Fruit fly (Drosophila melanogaster): ENCODE data around the gene Scp2.

Gene Scp2

DNA sequence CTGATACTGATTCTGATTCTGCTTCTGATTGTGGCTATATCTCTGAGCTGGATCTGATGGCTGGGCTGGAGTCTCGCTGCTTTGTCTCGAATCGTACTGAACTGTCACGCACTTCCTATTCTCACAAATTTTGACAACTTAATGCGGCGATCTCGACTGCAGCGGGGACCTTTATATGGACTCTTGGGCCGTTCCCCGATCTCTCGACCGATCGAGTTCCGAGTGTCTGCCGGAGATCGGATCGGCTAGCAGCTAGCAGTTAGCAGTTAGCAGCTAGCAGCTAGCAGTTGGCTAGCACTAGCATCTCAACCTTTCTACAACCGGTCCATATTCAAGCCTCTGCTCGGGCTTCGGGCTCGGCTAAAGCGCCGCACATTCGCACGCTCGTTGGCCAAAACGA lies 21.3 kb upstream of the Scp2 start, which contains the start of gene CG10345:
TSS of gene CG10345 (minus strand) at position 147 of the 400 bp plus-strand sequence.
- TF ChIP-seq Aef1 (GFP tag; IDR thresholded peaks at IDR 0.05), result no peak
- TF ChIP-seq chinmo (GFP tag; IDR thresholded peaks at IDR 0.05; ENCODE audit: partially characterized antibody), result 0 out of 4 replicates have a peak, but pooled peaks have one; percentile 39
- TF ChIP-seq CG10462 (GFP tag; optimal IDR thresholded peaks at IDR 0.05), result no peak
- TF ChIP-seq Stat92E (GFP tag; optimal IDR thresholded peaks at IDR 0.05), result no peak
- no peak for TF ChIP-seq run (tag; optimal IDR thresholded peaks at IDR 0.05)
- TF ChIP-seq ken (GFP tag; IDR thresholded peaks at IDR 0.05), result no peak
- TF ChIP-seq CG12769 (tag; optimal IDR thresholded peaks at IDR 0.05), result peak; percentile 38
- peak; percentile 47 for TF ChIP-seq Med (GFP tag)
- TF ChIP-seq CG13894 (tag; optimal IDR thresholded peaks at IDR 0.05), result peak; percentile 56
- peak; percentile 85 for TF ChIP-seq Deaf1 (tag; optimal IDR thresholded peaks at IDR 0.05)
- no peak for TF ChIP-seq danr (GFP tag; IDR thresholded peaks at IDR 0.05)

DNA sequence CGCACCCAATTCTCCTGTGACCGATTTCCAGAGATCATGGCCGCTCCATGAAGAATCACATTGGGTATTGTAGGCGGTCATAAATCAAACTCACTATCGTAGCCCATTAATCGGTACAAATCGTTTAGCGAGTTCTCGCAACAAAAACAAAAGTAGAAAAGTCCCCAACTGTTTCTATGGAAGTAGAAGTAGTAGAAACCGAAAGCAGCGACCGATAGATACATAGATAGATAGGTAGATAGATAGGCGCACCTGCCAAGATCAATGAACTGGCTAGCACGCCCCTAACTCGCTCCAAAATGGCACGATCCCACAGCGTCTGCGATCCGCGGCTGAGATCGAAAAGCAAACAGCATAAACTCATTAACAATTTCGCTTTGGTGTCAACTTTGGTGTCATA lies 17.3 kb upstream of the Scp2 start:
- TF ChIP-seq CG43689 (GFP tag; IDR thresholded peaks at IDR 0.05) (no peak), sd (tag; optimal IDR thresholded peaks at IDR 0.05) (peak; percentile 16), Blimp-1 (GFP tag; optimal IDR thresholded peaks at IDR 0.05) (peak; percentile 55), grn (GFP tag; optimal IDR thresholded peaks at IDR 0.05) (peak; percentile 64), chinmo (GFP tag; IDR thresholded peaks at IDR 0.05; ENCODE audit: partially characterized antibody) (0 out of 4 replicates have a peak, but pooled peaks have one; percentile 10), CG15269 (tag; optimal IDR thresholded peaks at IDR 0.05) (peak; percentile 19), phol (tag; optimal IDR thresholded peaks at IDR 0.05) (no peak)

DNA sequence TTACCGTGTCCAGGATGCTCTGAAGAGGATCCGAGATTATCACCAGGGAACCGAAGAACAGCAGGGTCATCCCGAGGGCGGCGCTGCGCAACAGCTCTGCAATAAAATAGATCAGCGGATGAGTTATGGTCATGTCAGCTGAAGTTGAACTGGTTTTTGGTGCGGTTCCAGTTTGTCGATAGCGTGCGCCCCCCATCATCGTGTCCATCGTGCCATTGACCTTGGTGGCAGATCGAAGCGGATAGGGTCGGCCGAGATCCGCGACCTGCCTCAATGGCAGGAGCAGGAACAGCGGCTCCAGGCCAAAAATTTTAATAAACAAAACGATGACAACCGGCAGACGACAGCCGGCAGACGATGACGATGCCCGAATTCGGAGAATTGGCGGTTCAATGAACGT lies 16.2 kb upstream of the Scp2 start:
- TF ChIP-seq tna (GFP tag; IDR thresholded peaks at IDR 0.05; ENCODE audit: partially characterized antibody), result no peak
- no peak for TF ChIP-seq Lhr (GFP tag; optimal IDR thresholded peaks at IDR 0.05)
- TF ChIP-seq CG7745 (tag; optimal IDR thresholded peaks at IDR 0.05), result no peak
- TF ChIP-seq hb (GFP tag; IDR thresholded peaks at IDR 0.05; ENCODE audit: partially characterized antibody), result no peak
- TF ChIP-seq onecut (GFP tag; IDR thresholded peaks at IDR 0.05), result no peak
- no peak for TF ChIP-seq Atf6 (GFP tag; IDR thresholded peaks at IDR 0.05)
- no peak for TF ChIP-seq CG1233 (GFP tag; optimal IDR thresholded peaks at IDR 0.05)
- TF ChIP-seq CG4328 (GFP tag; optimal IDR thresholded peaks at IDR 0.05), result no peak
- no peak for TF ChIP-seq CG7357 (GFP tag; IDR thresholded peaks at IDR 0.05)
- no peak for TF ChIP-seq lbe (GFP tag; optimal IDR thresholded peaks at IDR 0.05)
- TF ChIP-seq Lim3 (GFP tag; IDR thresholded peaks at IDR 0.05), result no peak
- no peak for TF ChIP-seq CG7271 (tag; optimal IDR thresholded peaks at IDR 0.05)
- no peak for TF ChIP-seq CG1832 (GFP tag; optimal IDR thresholded peaks at IDR 0.05)
- TF ChIP-seq CG1602 (GFP tag; optimal IDR thresholded peaks at IDR 0.05), result no peak
- no peak for TF ChIP-seq CG12071 (GFP tag; optimal IDR thresholded peaks at IDR 0.05)
- no peak for TF ChIP-seq nom (GFP tag; optimal IDR thresholded peaks at IDR 0.05)
- no peak for TF ChIP-seq ci (GFP tag; IDR thresholded peaks at IDR 0.05)
- TF ChIP-seq CG18764 (GFP tag; optimal IDR thresholded peaks at IDR 0.05), result no peak

DNA sequence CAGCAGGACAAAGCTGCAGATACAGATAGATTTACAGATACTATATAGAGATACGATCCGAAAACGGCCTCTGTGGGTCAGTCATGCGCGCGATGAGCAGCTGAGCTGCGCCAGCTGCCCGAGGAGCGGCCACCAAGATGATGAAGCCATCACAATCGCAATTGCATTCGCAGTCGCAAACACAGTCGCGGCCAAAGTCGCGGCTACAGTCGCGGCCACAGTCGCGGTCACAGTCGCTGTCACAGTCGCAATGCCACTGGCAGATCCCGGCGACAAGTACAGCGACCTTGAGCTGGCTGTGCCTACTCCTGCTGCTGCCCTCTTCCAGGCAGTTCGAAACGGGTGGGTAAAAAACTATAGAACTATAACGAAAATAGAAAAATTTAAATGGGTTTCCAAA lies 11.5 kb upstream of the Scp2 start:
- TF ChIP-seq CG15073 (GFP tag; optimal IDR thresholded peaks at IDR 0.05) (peak; percentile 99), gsb (GFP tag; IDR thresholded peaks at IDR 0.05) (peak; percentile 14; the same call in 1 of the 2 replicates), prd (optimal IDR thresholded peaks at IDR 0.05) (no peak), prd (GFP tag; IDR thresholded peaks at IDR 0.05) (0 out of 3 replicates have a peak, but pooled peaks have one; percentile 18), CG2875 (GFP tag; optimal IDR thresholded peaks at IDR 0.05) (no peak), h (optimal IDR thresholded peaks at IDR 0.05) (peak; percentile 66), CG7839 (tag; optimal IDR thresholded peaks at IDR 0.05) (no peak), Ets65A (GFP tag) (peak; percentile 36)
